Worm (Caenorhabditis elegans): ENCODE data around the gene R13A5.10.
"Not testable (repeated sequence)": the region's sequence is repeated elsewhere in the genome, so short reads cannot be mapped to it uniquely, and the experiment has no call there.

The R13A5.10 gene

ce11 chrIII:7618294-7618693 is 35.5 kb upstream of the R13A5.10 start:
- no peak for TF ChIP-seq pqm-1 (tag; optimal IDR thresholded peaks at IDR 0.05)
- TF ChIP-seq nhr-28 (tag; optimal IDR thresholded peaks at IDR 0.05): peak; percentile 35
- peak; percentile 56 for TF ChIP-seq hlh-30 (tag; optimal IDR thresholded peaks at IDR 0.05; ENCODE audit: insufficient read depth)
- TF ChIP-seq aha-1 (tag): peak; percentile 87
- TF ChIP-seq lin-13 (GFP tag; optimal IDR thresholded peaks at IDR 0.05): no peak
- TF ChIP-seq nhr-48 (tag; optimal IDR thresholded peaks at IDR 0.05): no peak
- TF ChIP-seq dmd-9 (GFP tag; IDR thresholded peaks at IDR 0.05): no peak
- TF ChIP-seq hlh-11 (tag; optimal IDR thresholded peaks at IDR 0.05): peak; percentile 15

ce11 chrIII:7616228-7616627 is 33.4 kb upstream of the R13A5.10 start, which contains the start of gene T04A6.1:
TSS of gene T04A6.1 (plus strand) at chrIII:7616528.
- TF ChIP-seq lin-29 (GFP tag; IDR thresholded peaks at IDR 0.05): no peak
- peak in 1 of 2 experiments; percentile 6 for TF ChIP-seq unc-62 (GFP tag; optimal IDR thresholded peaks at IDR 0.05 in 1 of 2)
- no peak for TF ChIP-seq unc-62 (tag; optimal IDR thresholded peaks at IDR 0.05)
- TF ChIP-seq Y105C5A.15 (GFP tag; IDR thresholded peaks at IDR 0.05): no peak
- TF ChIP-seq hlh-30 (tag; optimal IDR thresholded peaks at IDR 0.05; ENCODE audit: insufficient read depth): peak; percentile 17
- no peak for TF ChIP-seq hlh-11 (tag; optimal IDR thresholded peaks at IDR 0.05)

ce11 chrIII:7614530-7614929 is 31.7 kb upstream of the R13A5.10 start, which contains the start of gene T04A6.2:
TSS of gene T04A6.2 (plus strand) at chrIII:7614830.
- TF ChIP-seq lsy-2 (tag; optimal IDR thresholded peaks at IDR 0.05): no peak
- no peak for TF ChIP-seq nhr-28 (tag; optimal IDR thresholded peaks at IDR 0.05)
- no peak for TF ChIP-seq saeg-2 (GFP tag; IDR thresholded peaks at IDR 0.05)
- no peak for TF ChIP-seq ceh-44 (GFP tag; IDR thresholded peaks at IDR 0.05)

- no peak for TF ChIP-seq zfp-3 (GFP tag; conservative IDR thresholded peaks at IDR 0.05)
- TF ChIP-seq unc-62 (GFP tag; optimal IDR thresholded peaks at IDR 0.05 in 1 of 2): peak in 1 of 2 experiments; percentile 21
- no peak for TF ChIP-seq unc-62 (tag; optimal IDR thresholded peaks at IDR 0.05)
Measured at ce11 chrIII:7609168-7609567, 26.4 kb upstream of the R13A5.10 start, which contains the start of gene nsph-4.3. TSS of gene nsph-4.3 (minus strand) at chrIII:7609268.

- no peak for TF ChIP-seq ZK337.2 (GFP tag; IDR thresholded peaks at IDR 0.05)
- TF ChIP-seq nhr-10 (tag; optimal IDR thresholded peaks at IDR 0.05): no peak
- TF ChIP-seq T26A8.4 (GFP tag; IDR thresholded peaks at IDR 0.05): no peak
- TF ChIP-seq nhr-28 (tag; optimal IDR thresholded peaks at IDR 0.05): no peak
- no peak for TF ChIP-seq nhr-76 (tag; optimal IDR thresholded peaks at IDR 0.05)
- no peak for TF ChIP-seq ces-1 (GFP tag; optimal IDR thresholded peaks at IDR 0.05)
- no peak for TF ChIP-seq php-3 (GFP tag; IDR thresholded peaks at IDR 0.05)
- no peak for TF ChIP-seq spr-1 (tag; optimal IDR thresholded peaks at IDR 0.05)
- TF ChIP-seq set-16 (GFP tag; IDR thresholded peaks at IDR 0.05): no peak
- no peak for TF ChIP-seq ceh-32 (tag; optimal IDR thresholded peaks at IDR 0.05; ENCODE audit: poor library complexity)
- no peak for TF ChIP-seq D1046.2 (GFP tag; IDR thresholded peaks at IDR 0.05)
- TF ChIP-seq ceh-62 (tag; optimal IDR thresholded peaks at IDR 0.05): no peak
- no peak for TF ChIP-seq Y105C5A.15 (GFP tag; IDR thresholded peaks at IDR 0.05)
- TF ChIP-seq daf-12 (tag; optimal IDR thresholded peaks at IDR 0.05): no peak
- no peak for TF ChIP-seq pqm-1 (tag; optimal IDR thresholded peaks at IDR 0.05)
Measured at ce11 chrIII:7608223-7608622, 25.4 kb upstream of the R13A5.10 start, which contains the start of gene T04A6.3. TSS of gene T04A6.3 (minus strand) at chrIII:7608323.

- TF ChIP-seq Y48G9A.11 (GFP tag; IDR thresholded peaks at IDR 0.05): peak; percentile 98
Measured at ce11 chrIII:7601084-7601483, 18.3 kb upstream of the R13A5.10 start.

- TF ChIP-seq mxl-2 (GFP tag; conservative IDR thresholded peaks at IDR 0.05); nhr-11 (tag; optimal IDR thresholded peaks at IDR 0.05); spr-3 (GFP tag; optimal IDR thresholded peaks at IDR 0.05): not testable (repeated sequence)
Measured at ce11 chrIII:7594482-7594881, 11.7 kb upstream of the R13A5.10 start, which contains the start of gene Y80D4G.2. TSS of gene Y80D4G.2 (minus strand) at chrIII:7594582.

Measured in whole organism, L4 larva.